Fruit fly (Drosophila melanogaster): ENCODE measurements around the gene CG7878.

- TF ChIP-seq Myc (optimal IDR thresholded peaks at IDR 0.05) (no peak), insv (optimal IDR thresholded peaks at IDR 0.05) (no peak)
Measured at dm6 chr3R:8149995-8150394, 27.5 kb downstream of the CG7878 start.

Data from Kc167 (cell line).